Fruit fly (Drosophila melanogaster): ENCODE data around the gene Claspin.

Claspin gene

DNA sequence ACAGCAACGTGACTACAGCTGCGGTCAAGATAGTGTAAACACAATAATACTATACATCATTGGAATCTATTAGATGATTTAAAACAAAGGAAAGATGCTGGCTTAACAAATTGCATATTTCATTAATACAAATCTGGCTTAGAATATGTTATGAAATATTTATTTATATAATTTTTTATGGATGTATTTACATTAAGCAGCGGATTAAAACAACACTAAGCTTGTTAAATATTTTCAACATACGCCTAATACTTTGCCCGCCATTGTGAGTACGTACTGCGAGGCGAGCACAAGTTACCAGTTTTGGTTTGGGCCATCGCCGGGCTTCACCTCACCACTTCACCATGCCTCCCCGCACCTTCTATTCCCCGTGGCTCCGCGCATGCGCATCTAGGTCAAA is 43.4 kb upstream of the Claspin start (continued):
- TF ChIP-seq Eip78C (GFP tag) (peak; percentile 94), CG6276 (GFP tag; optimal IDR thresholded peaks at IDR 0.05) (peak; percentile 80), CG11902 (GFP tag; optimal IDR thresholded peaks at IDR 0.05) (peak; percentile 38), CG32006 (GFP tag; optimal IDR thresholded peaks at IDR 0.05) (peak; percentile 90), topi (GFP tag; optimal IDR thresholded peaks at IDR 0.05) (peak; percentile 64), Eip75B (GFP tag; optimal IDR thresholded peaks at IDR 0.05) (peak; percentile 46), fd85E (GFP tag; optimal IDR thresholded peaks at IDR 0.05) (peak; percentile 50), Hr39 (GFP tag; optimal IDR thresholded peaks at IDR 0.05) (peak; percentile 30)

DNA sequence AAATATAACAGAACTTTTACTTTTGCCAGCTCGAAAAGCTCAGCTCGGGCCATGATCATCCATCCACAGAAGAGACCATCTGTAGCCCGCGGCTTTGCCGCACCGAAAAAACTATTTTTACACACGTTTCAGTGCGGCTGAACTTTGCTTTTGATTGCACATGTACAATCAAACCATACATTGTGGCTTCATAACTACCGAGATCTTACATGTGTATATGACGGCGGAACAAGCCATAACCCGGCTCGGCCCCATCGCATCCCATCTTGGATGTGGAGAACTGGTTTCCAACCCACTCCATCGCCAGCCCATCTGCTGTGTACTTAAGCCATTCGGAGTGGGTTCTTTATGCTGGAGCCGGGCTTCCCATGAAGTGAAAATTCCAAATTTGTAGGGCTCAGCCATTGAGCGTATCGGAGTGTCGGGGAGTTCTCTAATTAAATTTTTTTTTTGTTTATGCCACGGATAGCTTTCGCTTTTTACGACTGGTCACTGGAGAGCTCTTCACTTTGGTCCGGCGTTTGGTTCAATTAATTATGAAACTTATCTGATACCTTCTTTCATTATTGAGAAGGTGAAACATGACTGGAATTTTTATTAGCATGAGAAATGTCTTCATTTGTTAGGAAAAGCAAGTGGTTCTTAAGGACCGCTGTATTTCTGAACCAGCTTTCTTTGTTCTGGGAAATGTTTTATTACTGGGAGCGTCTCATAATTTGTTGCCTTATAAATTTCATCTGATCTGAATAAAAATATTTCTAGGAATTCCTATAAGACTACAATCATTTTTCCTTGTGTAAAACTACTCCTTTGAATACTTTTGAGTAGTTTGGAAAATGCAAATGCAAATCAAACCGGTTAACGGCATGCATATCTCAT is 42.1 kb upstream of the Claspin start:
- TF ChIP-seq CG6163 (GFP tag; IDR thresholded peaks at IDR 0.05) (0 out of 3 replicates have a peak, but pooled peaks have one; percentile 21), pdm3 (GFP tag; optimal IDR thresholded peaks at IDR 0.05) (no peak), Ets21C (GFP tag; optimal IDR thresholded peaks at IDR 0.05) (no peak), CG6808 (GFP tag; optimal IDR thresholded peaks at IDR 0.05) (no peak), CG16779 (tag; optimal IDR thresholded peaks at IDR 0.05) (no peak), Eip93F (GFP tag; optimal IDR thresholded peaks at IDR 0.05) (no peak), CG11294 (GFP tag; IDR thresholded peaks at IDR 0.05) (no peak), topi (GFP tag; optimal IDR thresholded peaks at IDR 0.05) (no peak), CG3919 (GFP tag; optimal IDR thresholded peaks at IDR 0.05) (peak; percentile 46), CG10631 (GFP tag; optimal IDR thresholded peaks at IDR 0.05) (peak; percentile 37), Eip78C (GFP tag) (peak; percentile 73), fd85E (GFP tag; optimal IDR thresholded peaks at IDR 0.05) (no peak), Smox (GFP tag; optimal IDR thresholded peaks at IDR 0.05) (no peak), Sox102F (GFP tag; optimal IDR thresholded peaks at IDR 0.05) (peak; percentile 0), Hr38 (GFP tag; optimal IDR thresholded peaks at IDR 0.05) (no peak), Blimp-1 (GFP tag; optimal IDR thresholded peaks at IDR 0.05) (no peak), CG6276 (GFP tag; optimal IDR thresholded peaks at IDR 0.05) (no peak), Ets96B (tag; optimal IDR thresholded peaks at IDR 0.05) (no peak), net (GFP tag; optimal IDR thresholded peaks at IDR 0.05) (no peak), Sox15 (GFP tag; optimal IDR thresholded peaks at IDR 0.05) (no peak), Met (GFP tag; optimal IDR thresholded peaks at IDR 0.05) (no peak), CG8319 (GFP tag; optimal IDR thresholded peaks at IDR 0.05) (no peak), spab (GFP tag; optimal IDR thresholded peaks at IDR 0.05) (peak; percentile 13), cyc (GFP tag; optimal IDR thresholded peaks at IDR 0.05) (no peak), CG9139 (GFP tag; optimal IDR thresholded peaks at IDR 0.05) (no peak), Gug (GFP tag; IDR thresholded peaks at IDR 0.05) (no peak), CG6792 (GFP tag; optimal IDR thresholded peaks at IDR 0.05) (no peak), salr (GFP tag; optimal IDR thresholded peaks at IDR 0.05) (no peak), Sox14 (GFP tag; optimal IDR thresholded peaks at IDR 0.05) (peak; percentile 48), CG11902 (GFP tag; optimal IDR thresholded peaks at IDR 0.05) (no peak), CG4318 (GFP tag; optimal IDR thresholded peaks at IDR 0.05) (no peak), CG10669 (GFP tag; optimal IDR thresholded peaks at IDR 0.05) (no peak), CG15336 (GFP tag; IDR thresholded peaks at IDR 0.05) (peak; percentile 28; the same call in 1 of the 2 replicates), ss (GFP tag; optimal IDR thresholded peaks at IDR 0.05) (peak in 1 of 2 experiments; percentile 3), Hr4 (GFP tag; optimal IDR thresholded peaks at IDR 0.05) (no peak), dsx (GFP tag; optimal IDR thresholded peaks at IDR 0.05; ENCODE audit: poor library complexity, severe bottlenecking) (peak; percentile 96), eg (GFP tag; IDR thresholded peaks at IDR 0.05) (0 out of 3 replicates have a peak, but pooled peaks have one; percentile 28), lz (GFP tag; optimal IDR thresholded peaks at IDR 0.05) (no peak), CG8119 (GFP tag; IDR thresholded peaks at IDR 0.05) (peak; percentile 45; the same call in 2 of the 3 replicates), OdsH (GFP tag; optimal IDR thresholded peaks at IDR 0.05) (no peak), CG8632 (GFP tag; optimal IDR thresholded peaks at IDR 0.05) (no peak), CG32006 (GFP tag; optimal IDR thresholded peaks at IDR 0.05) (peak; percentile 72), fkh (GFP tag; optimal IDR thresholded peaks at IDR 0.05) (no peak), CG3032 (tag; optimal IDR thresholded peaks at IDR 0.05) (peak; percentile 34), acj6 (GFP tag; optimal IDR thresholded peaks at IDR 0.05) (no peak)

Data from whole organism, prepupa.